Worm (Caenorhabditis elegans): ENCODE data around the gene PDB1.1.

Gene PDB1.1

ce11 chrX:7507141-7507540 lies 51.7 kb downstream of the PDB1.1 start (continued):
- TF ChIP-seq snpc-1.3 (tag; optimal IDR thresholded peaks at IDR 0.05; ENCODE audit: insufficient read depth) (no peak), hlh-12 (tag; optimal IDR thresholded peaks at IDR 0.05) (peak; percentile 68), D2030.7 (GFP tag; IDR thresholded peaks at IDR 0.05) (peak; percentile 34; the same call in 1 of the 2 replicates), B0261.1 (tag; optimal IDR thresholded peaks at IDR 0.05) (peak; percentile 70), zim-3 (tag; optimal IDR thresholded peaks at IDR 0.05) (no peak), bed-1 (GFP tag; IDR thresholded peaks at IDR 0.05) (no peak), rcor-1 (GFP tag; IDR thresholded peaks at IDR 0.05) (no peak), mxl-1 (tag; optimal IDR thresholded peaks at IDR 0.05) (peak; percentile 61), snpc-3.4 (tag; optimal IDR thresholded peaks at IDR 0.05) (peak; percentile 52), madf-6 (GFP tag; IDR thresholded peaks at IDR 0.05) (no peak), Y56A3A.18 (GFP tag; IDR thresholded peaks at IDR 0.05) (no peak), T07F8.4 (tag; optimal IDR thresholded peaks at IDR 0.05) (peak; percentile 47), F10E7.11 (tag; optimal IDR thresholded peaks at IDR 0.05) (no peak), lin-54 (GFP tag; optimal IDR thresholded peaks at IDR 0.05) (no peak), pbrm-1 (GFP tag; IDR thresholded peaks at IDR 0.05) (peak; percentile 51; the same call in 1 of the 2 replicates), F37B4.10 (GFP tag; IDR thresholded peaks at IDR 0.05) (no peak), xnd-1 (tag; optimal IDR thresholded peaks at IDR 0.05) (no peak), rec-8 (tag; optimal IDR thresholded peaks at IDR 0.05) (peak; percentile 47 to 51), mel-28 (tag; optimal IDR thresholded peaks at IDR 0.05; ENCODE audit: borderline replicate concordance) (no peak), efl-1 (GFP tag; optimal IDR thresholded peaks at IDR 0.05) (no peak), C06A6.2 (GFP tag; conservative IDR thresholded peaks at IDR 0.05) (no peak), hmg-1.2 (GFP tag; IDR thresholded peaks at IDR 0.05) (peak; percentile 45; the same call in 1 of the 2 replicates), unc-130 (GFP tag; optimal IDR thresholded peaks at IDR 0.05) (peak; percentile 29), egrh-3 (GFP tag; IDR thresholded peaks at IDR 0.05) (no peak), T26A5.8 (tag; optimal IDR thresholded peaks at IDR 0.05) (no peak), hrde-1 (tag; optimal IDR thresholded peaks at IDR 0.05; ENCODE audit: borderline replicate concordance) (peak; percentile 36), egl-44 (GFP tag; IDR thresholded peaks at IDR 0.05) (no peak), Y53G8AR.9 (GFP tag; conservative IDR thresholded peaks at IDR 0.05) (no peak), attf-5 (GFP tag; optimal IDR thresholded peaks at IDR 0.05) (peak; percentile 7), ZK185.1 (tag; optimal IDR thresholded peaks at IDR 0.05; ENCODE audit: poor library complexity, severe bottlenecking) (peak; percentile 51), lir-1 (GFP tag; conservative IDR thresholded peaks at IDR 0.05) (no peak), cebp-1 (GFP tag; IDR thresholded peaks at IDR 0.05) (no peak), cebp-1 (tag; optimal IDR thresholded peaks at IDR 0.05) (no peak), rpc-1 (optimal IDR thresholded peaks at IDR 0.05) (peak; percentile 94), rpc-1 (tag; optimal IDR thresholded peaks at IDR 0.05) (peak; percentile 96), Y95B8A.8 (GFP tag; IDR thresholded peaks at IDR 0.05) (no peak)

Measured in whole organism, young adult.